Fruit fly (Drosophila melanogaster): ENCODE results near the gene Ip259.

Gene Ip259

DNA sequence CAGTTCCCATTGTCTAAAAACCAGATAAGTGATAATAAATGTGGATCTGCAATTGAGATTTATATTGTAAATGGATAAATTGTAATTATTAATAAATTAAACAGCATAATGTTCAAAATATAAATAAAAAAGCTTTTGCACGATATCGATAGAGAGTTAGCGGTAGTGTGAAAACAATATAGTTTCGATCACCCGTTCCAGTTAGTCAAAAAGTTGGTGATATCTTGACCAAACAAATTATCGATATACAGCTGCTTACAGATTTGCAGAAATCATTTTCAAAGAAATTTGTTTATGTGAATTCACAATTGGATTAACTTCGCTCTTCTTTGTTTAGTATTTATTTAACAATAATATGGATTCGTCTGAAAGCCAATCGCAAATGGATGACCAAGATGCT is 31.0 kb downstream of the Ip259 start, which contains the start of gene Nse4 (continued):
- TF ChIP-seq CG8765 (GFP tag; IDR thresholded peaks at IDR 0.05) (no peak), NC2β (GFP tag; optimal IDR thresholded peaks at IDR 0.05) (no peak), CG9876 (GFP tag; optimal IDR thresholded peaks at IDR 0.05) (no peak), Tbp (GFP tag; optimal IDR thresholded peaks at IDR 0.05) (no peak), tna (GFP tag; IDR thresholded peaks at IDR 0.05; ENCODE audit: partially characterized antibody) (peak; percentile 93), CG15696 (tag; optimal IDR thresholded peaks at IDR 0.05) (no peak), pita (GFP tag; optimal IDR thresholded peaks at IDR 0.05) (no peak), ham (GFP tag; IDR thresholded peaks at IDR 0.05) (no peak), Ets97D (GFP tag; optimal IDR thresholded peaks at IDR 0.05) (peak; percentile 23), inv (GFP tag; IDR thresholded peaks at IDR 0.05; ENCODE audit: partially characterized antibody) (peak; percentile 73), Lpt (GFP tag; optimal IDR thresholded peaks at IDR 0.05) (no peak), btn (GFP tag; optimal IDR thresholded peaks at IDR 0.05) (no peak), CG17802 (tag; optimal IDR thresholded peaks at IDR 0.05) (peak; percentile 41), CG13424 (tag; optimal IDR thresholded peaks at IDR 0.05) (no peak), h (optimal IDR thresholded peaks at IDR 0.05) (no peak), gsb (GFP tag; IDR thresholded peaks at IDR 0.05) (no peak), unpg (GFP tag; optimal IDR thresholded peaks at IDR 0.05) (no peak), pzg (GFP tag; optimal IDR thresholded peaks at IDR 0.05) (peak; percentile 61), klu (GFP tag; IDR thresholded peaks at IDR 0.05) (no peak), TFAM (GFP tag; optimal IDR thresholded peaks at IDR 0.05) (no peak), gem (tag; optimal IDR thresholded peaks at IDR 0.05) (no peak), Ptx1 (GFP tag; IDR thresholded peaks at IDR 0.05) (no peak), CG5245 (GFP tag; optimal IDR thresholded peaks at IDR 0.05) (no peak), CG18599 (GFP tag; optimal IDR thresholded peaks at IDR 0.05) (no peak), CG11696 (GFP tag; IDR thresholded peaks at IDR 0.05) (no peak), trem (tag; optimal IDR thresholded peaks at IDR 0.05) (peak; percentile 37), CG18011 (GFP tag; optimal IDR thresholded peaks at IDR 0.05) (no peak), CG3847 (GFP tag; IDR thresholded peaks at IDR 0.05) (no peak), CG1832 (GFP tag; optimal IDR thresholded peaks at IDR 0.05) (no peak), CG11398 (GFP tag; optimal IDR thresholded peaks at IDR 0.05) (no peak), CG12744 (GFP tag; optimal IDR thresholded peaks at IDR 0.05) (no peak), D19B (GFP tag; optimal IDR thresholded peaks at IDR 0.05) (no peak), H15 (GFP tag; IDR thresholded peaks at IDR 0.05) (no peak), az2 (GFP tag; optimal IDR thresholded peaks at IDR 0.05) (no peak), lab (GFP tag; optimal IDR thresholded peaks at IDR 0.05) (no peak), mld (GFP tag; IDR thresholded peaks at IDR 0.05; ENCODE audit: partially characterized antibody) (peak; percentile 80; the same call in 2 of the 3 replicates), CG11695 (GFP tag; IDR thresholded peaks at IDR 0.05) (no peak), H2.0 (GFP tag; IDR thresholded peaks at IDR 0.05) (no peak), grn (GFP tag; optimal IDR thresholded peaks at IDR 0.05) (no peak), CG14014 (GFP tag; IDR thresholded peaks at IDR 0.05) (no peak), sc (optimal IDR thresholded peaks at IDR 0.05) (no peak), sc (GFP tag; optimal IDR thresholded peaks at IDR 0.05) (no peak), salm (tag; optimal IDR thresholded peaks at IDR 0.05) (no peak), tap (tag; optimal IDR thresholded peaks at IDR 0.05) (no peak), E2f2 (GFP tag; IDR thresholded peaks at IDR 0.05) (peak; percentile 87), stwl (tag; optimal IDR thresholded peaks at IDR 0.05) (peak; percentile 79), Bgb (GFP tag; IDR thresholded peaks at IDR 0.05; ENCODE audit: partially characterized antibody) (peak; percentile 91), sna (GFP tag; IDR thresholded peaks at IDR 0.05; ENCODE audit: partially characterized antibody) (peak; percentile 83), prd (optimal IDR thresholded peaks at IDR 0.05) (no peak), prd (GFP tag; IDR thresholded peaks at IDR 0.05) (no peak), Jarid2 (GFP tag; optimal IDR thresholded peaks at IDR 0.05) (no peak), Antp (GFP tag; optimal IDR thresholded peaks at IDR 0.05) (no peak), CG17568 (GFP tag; optimal IDR thresholded peaks at IDR 0.05) (no peak)
